Fruit fly (Drosophila melanogaster): ENCODE measurements around the gene Pkcdelta.

- TF ChIP-seq CG12768 (GFP tag; optimal IDR thresholded peaks at IDR 0.05): no peak
- TF ChIP-seq CG5204 (GFP tag; optimal IDR thresholded peaks at IDR 0.05): no peak
- no peak for TF ChIP-seq cic (GFP tag; optimal IDR thresholded peaks at IDR 0.05)
- TF ChIP-seq kay (GFP tag; ENCODE audit: borderline replicate concordance): no peak
- no peak for TF ChIP-seq CG33017 (tag; optimal IDR thresholded peaks at IDR 0.05)
- no peak for TF ChIP-seq Hr96 (GFP tag; optimal IDR thresholded peaks at IDR 0.05)
- no peak for TF ChIP-seq ovo (GFP tag; optimal IDR thresholded peaks at IDR 0.05)
- TF ChIP-seq Mnt (GFP tag; optimal IDR thresholded peaks at IDR 0.05): no peak
- no peak for TF ChIP-seq CG14711 (tag; optimal IDR thresholded peaks at IDR 0.05)
- TF ChIP-seq Crg-1 (GFP tag; optimal IDR thresholded peaks at IDR 0.05): no peak
- no peak for TF ChIP-seq cnc (optimal IDR thresholded peaks at IDR 0.05)
- no peak for TF ChIP-seq CG7045 (GFP tag; optimal IDR thresholded peaks at IDR 0.05)
- no peak for TF ChIP-seq CG1620 (GFP tag; optimal IDR thresholded peaks at IDR 0.05)
- no peak for TF ChIP-seq Clk (GFP tag; optimal IDR thresholded peaks at IDR 0.05)
Measured at dm6 chrX:12498101-12498500, 66.1 kb downstream of the Pkcdelta start.

Data from whole organism, adult.